Fruit fly (Drosophila melanogaster): ENCODE measurements around the gene Grip.

The Grip gene

dm6 chrX:6035359-6035758, 69.3 kb downstream of the Grip start (continued):
- TF ChIP-seq fd96Cb (tag; optimal IDR thresholded peaks at IDR 0.05), result no peak
- no peak for TF ChIP-seq dati (GFP tag; IDR thresholded peaks at IDR 0.05)
- TF ChIP-seq CG11560 (tag; IDR thresholded peaks at IDR 0.05), result no peak
- no peak for TF ChIP-seq mam (GFP tag; optimal IDR thresholded peaks at IDR 0.05)
- no peak for TF ChIP-seq tgo (GFP tag; IDR thresholded peaks at IDR 0.05)
- no peak for TF ChIP-seq PHDP (tag; optimal IDR thresholded peaks at IDR 0.05)
- TF ChIP-seq hb (GFP tag; IDR thresholded peaks at IDR 0.05; ENCODE audit: partially characterized antibody), result no peak
- no peak for TF ChIP-seq CG8944 (GFP tag; optimal IDR thresholded peaks at IDR 0.05)
- TF ChIP-seq Med (GFP tag), result peak; percentile 9
- TF ChIP-seq Nf-YC (tag; optimal IDR thresholded peaks at IDR 0.05), result no peak
- no peak for TF ChIP-seq pum (GFP tag; optimal IDR thresholded peaks at IDR 0.05)
- no peak for TF ChIP-seq HLHmδ (GFP tag; optimal IDR thresholded peaks at IDR 0.05)
- no peak for TF ChIP-seq CG4360 (GFP tag; IDR thresholded peaks at IDR 0.05)
- peak; percentile 32 for TF ChIP-seq CG11504 (tag; optimal IDR thresholded peaks at IDR 0.05)
- TF ChIP-seq CG4404 (GFP tag; IDR thresholded peaks at IDR 0.05), result no peak
- TF ChIP-seq Gsc (GFP tag; IDR thresholded peaks at IDR 0.05), result no peak
- no peak for TF ChIP-seq ems (GFP tag; optimal IDR thresholded peaks at IDR 0.05)
